Fruit fly (Drosophila melanogaster) whole organism, embryonic: ENCODE measurements around the gene kud.

ENCODE experiments used
- Adf1 ChIP-seq: fragments of 200-800 bp; sonication (Bioruptor generic); IDR thresholded peaks from 2 replicates; pipeline ENCODE4 v1.3.6; 2022; ENCODE audit warnings: missing biosample characterization, missing genetic modification characterization
- Aef1 ChIP-seq: fragments of 200-800 bp; sonication (Bioruptor generic); IDR thresholded peaks from 3 replicates; pipeline ENCODE4 v1.3.6; 2022; ENCODE audit warnings: missing biosample characterization, missing genetic modification characterization
- CG10274 ChIP-seq: fragments of 200-800 bp; sonication (Bioruptor generic); optimal IDR thresholded peaks from 3 replicates; lab custom pipeline; 2017; ENCODE audit warnings: missing biosample characterization, mild to moderate bottlenecking, missing genetic modification characterization
- CG11085 ChIP-seq: fragments of 200-800 bp; sonication (Bioruptor generic); IDR thresholded peaks from 2 replicates; pipeline ENCODE4 v1.3.6; 2022; ENCODE audit warnings: missing biosample characterization, missing genetic modification characterization
- CG11696 ChIP-seq: fragments of 200-800 bp; sonication (Bioruptor generic); IDR thresholded peaks from 2 replicates; pipeline ENCODE4 v1.3.6; 2022; ENCODE audit warnings: missing biosample characterization, missing genetic modification characterization
- CG12659 ChIP-seq: fragments of 200-800 bp; sonication (Bioruptor generic); optimal IDR thresholded peaks from 3 replicates; lab custom pipeline; 2017; ENCODE audit warnings: mild to moderate bottlenecking, missing biosample characterization, missing genetic modification reagents, missing genetic modification characterization
- CG13894 ChIP-seq: fragments of 200-800 bp; sonication (Bioruptor generic); optimal IDR thresholded peaks from 3 replicates; lab custom pipeline; 2018; ENCODE audit warnings: missing biosample characterization, mild to moderate bottlenecking, missing genetic modification characterization, moderate library complexity
- CG14441 ChIP-seq: fragments of 200-800 bp; sonication (Bioruptor generic); IDR thresholded peaks from 2 replicates; pipeline ENCODE4 v1.3.6; 2022; ENCODE audit warnings: missing biosample characterization, missing genetic modification characterization
- CG17361 ChIP-seq: fragments of 200-800 bp; sonication (Bioruptor generic); IDR thresholded peaks from 3 replicates; pipeline ENCODE4 v1.3.6; 2022; ENCODE audit warnings: missing biosample characterization, missing genetic modification characterization
- CG17829 ChIP-seq: fragments of 200-800 bp; optimal IDR thresholded peaks from 2 replicates; lab custom pipeline; 2019; ENCODE audit warnings: missing biosample characterization, mild to moderate bottlenecking, missing genetic modification characterization, moderate library complexity
- CG30020 ChIP-seq: fragments of 200-800 bp; optimal IDR thresholded peaks from 2 replicates; lab custom pipeline; 2019; ENCODE audit warnings: missing biosample characterization, mild to moderate bottlenecking, missing genetic modification characterization, moderate library complexity
- CG30403 ChIP-seq: fragments of 200-800 bp; sonication (Bioruptor generic); optimal IDR thresholded peaks from 3 replicates; lab custom pipeline; 2016; ENCODE audit warnings: missing biosample characterization, missing genetic modification characterization
- CG34224 ChIP-seq: fragments of 200-800 bp; sonication (Bioruptor generic); IDR thresholded peaks from 3 replicates; pipeline ENCODE4 v1.3.6; 2022; ENCODE audit warnings: missing biosample characterization, missing genetic modification characterization; ENCODE audit not compliant: partially characterized antibody
- CG3726 ChIP-seq: fragments of 200-800 bp; sonication (Bioruptor generic); IDR thresholded peaks from 3 replicates; pipeline ENCODE4, ENCODE4 v1.3.6; 2022; ENCODE audit warnings: missing biosample characterization, missing genetic modification characterization
- CG3995 ChIP-seq: fragments of 200-800 bp; sonication (Bioruptor generic); optimal IDR thresholded peaks from 3 replicates; lab custom pipeline; 2016; ENCODE audit warnings: missing biosample characterization, missing genetic modification characterization
- CG7839 ChIP-seq: fragments of 200-800 bp; sonication (Bioruptor generic); optimal IDR thresholded peaks from 3 replicates; lab custom pipeline; 2018; ENCODE audit warnings: missing biosample characterization, mild to moderate bottlenecking, missing genetic modification characterization, moderate library complexity
- CG8290 ChIP-seq, 3 experiments: fragments of 200-800 bp; sonication (Bioruptor generic); optimal IDR thresholded peaks; 2 replicates each; lab custom pipeline; 2016 to 2019; ENCODE audit warnings: missing biosample characterization in 3 of 3, missing genetic modification characterization in 3 of 3, mild to moderate bottlenecking in 2 of 3, moderate library complexity in 1 of 3
- CG9817 ChIP-seq: fragments of 200-800 bp; sonication (Bioruptor generic); optimal IDR thresholded peaks from 2 replicates; lab custom pipeline; 2018; ENCODE audit warnings: missing biosample characterization, mild to moderate bottlenecking, missing genetic modification characterization, moderate library complexity
- CoRest ChIP-seq: fragments of 200-800 bp; sonication (Bioruptor generic); optimal IDR thresholded peaks from 3 replicates; lab custom pipeline; 2018; ENCODE audit warnings: missing biosample characterization, mild to moderate bottlenecking, missing genetic modification characterization, moderate library complexity
- HLHmδ ChIP-seq: fragments of 200-800 bp; sonication (Bioruptor generic); optimal IDR thresholded peaks from 2 replicates; lab custom pipeline; 2018; ENCODE audit warnings: missing biosample characterization, mild to moderate bottlenecking, missing genetic modification characterization, moderate library complexity
- Lim3 ChIP-seq: fragments of 200-800 bp; sonication (Bioruptor generic); IDR thresholded peaks from 2 replicates; pipeline ENCODE4 v1.3.6; 2022; ENCODE audit warnings: missing biosample characterization, missing genetic modification characterization
- MESR4 ChIP-seq: fragments of 200-800 bp; sonication (Bioruptor generic); optimal IDR thresholded peaks from 2 replicates; lab custom pipeline; 2018; ENCODE audit warnings: missing biosample characterization, mild to moderate bottlenecking, missing genetic modification characterization, moderate library complexity
- MTF-1 ChIP-seq: fragments of 200-800 bp; sonication (Bioruptor generic); optimal IDR thresholded peaks from 2 replicates; lab custom pipeline; 2018; ENCODE audit warnings: missing biosample characterization, mild to moderate bottlenecking, missing genetic modification characterization, borderline replicate concordance
- NC2β ChIP-seq: fragments of 200-800 bp; sonication (Bioruptor generic); optimal IDR thresholded peaks from 2 replicates; lab custom pipeline; 2016; ENCODE audit warnings: missing biosample characterization, missing genetic modification characterization
- NFAT ChIP-seq: fragments of 200-800 bp; sonication (Bioruptor generic); IDR thresholded peaks from 2 replicates; pipeline ENCODE4 v1.3.6; 2022; ENCODE audit warnings: missing biosample characterization, missing genetic modification characterization
- Pdp1 ChIP-seq, 2 experiments: fragments of 200-800 bp; sonication (Bioruptor generic); optimal IDR thresholded peaks; 3 replicates each; lab custom pipeline; 2016; ENCODE audit warnings: missing biosample characterization in 2 of 2, missing genetic modification characterization in 2 of 2, mild to moderate bottlenecking in 1 of 2, moderate library complexity in 1 of 2
- Ravus ChIP-seq: fragments of 200-800 bp; sonication (Bioruptor generic); IDR thresholded peaks from 2 replicates; pipeline ENCODE4 v1.3.6; 2022; ENCODE audit warnings: missing biosample characterization, missing genetic modification characterization
- Scr ChIP-seq: fragments of 200-800 bp; sonication (Bioruptor generic); IDR thresholded peaks from 2 replicates; pipeline ENCODE4 v1.3.6; 2022; ENCODE audit warnings: missing biosample characterization, missing genetic modification characterization; ENCODE audit not compliant: partially characterized antibody
- ash1 ChIP-seq: fragments of 200-800 bp; sonication (Bioruptor generic); optimal IDR thresholded peaks from 2 replicates; lab custom pipeline; 2018; ENCODE audit warnings: missing biosample characterization, mild to moderate bottlenecking, missing genetic modification characterization
- chm ChIP-seq: fragments of 200-800 bp; sonication (Bioruptor generic); IDR thresholded peaks from 2 replicates; pipeline ENCODE4 v1.3.6; 2022; ENCODE audit warnings: missing biosample characterization, missing genetic modification characterization
- danr ChIP-seq: fragments of 200-800 bp; sonication (Bioruptor generic); IDR thresholded peaks from 2 replicates; pipeline ENCODE4 v1.3.6; 2022; ENCODE audit warnings: missing biosample characterization, missing genetic modification characterization
- dysf ChIP-seq: fragments of 200-800 bp; sonication (Bioruptor generic); IDR thresholded peaks from 3 replicates; pipeline ENCODE4 v1.3.6; 2022; ENCODE audit warnings: missing biosample characterization, missing genetic modification characterization
- ewg ChIP-seq: fragments of 200-800 bp; sonication (Bioruptor generic); optimal IDR thresholded peaks from 3 replicates; lab custom pipeline; 2017; ENCODE audit warnings: mild to moderate bottlenecking, missing biosample characterization, missing genetic modification reagents, missing genetic modification characterization
- hkb ChIP-seq, 2 experiments: fragments of 200-800 bp in 1 of 2; fragments of >200 bp in 1 of 2; sonication (Bioruptor generic) in 1 of 2; IDR thresholded peaks in 1 of 2; optimal IDR thresholded peaks in 1 of 2; 2 replicates each; pipeline versions ENCODE4 v1.3.6 to Lab custom; 2017 to 2022; ENCODE audit warnings: missing biosample characterization in 1 of 2, missing genetic modification characterization in 1 of 2
- kni ChIP-seq: fragments of 200-800 bp; sonication (Bioruptor generic); optimal IDR thresholded peaks from 3 replicates; lab custom pipeline; 2017; ENCODE audit warnings: mild to moderate bottlenecking, missing biosample characterization, missing genetic modification reagents, missing genetic modification characterization
- nau ChIP-seq: fragments of 200-800 bp; sonication (Bioruptor generic); optimal IDR thresholded peaks from 3 replicates; lab custom pipeline; 2017; ENCODE audit warnings: missing biosample characterization, mild to moderate bottlenecking, missing genetic modification characterization, missing genetic modification reagents
- pan ChIP-seq, 4 experiments: fragments of >200 bp in 3 of 4; fragments of 200-800 bp in 1 of 4; sonication (Bioruptor generic) in 1 of 4; optimal IDR thresholded peaks in 3 of 4; IDR thresholded peaks in 1 of 4; 2 replicates each; pipeline versions ENCODE4 v1.3.6 to Lab custom; 2017 to 2022; ENCODE audit warnings: missing biosample characterization in 2 of 4, missing genetic modification characterization in 2 of 4, mixed read lengths in 1 of 4
- prd ChIP-seq, 3 experiments: fragments of >200 bp in 2 of 3; fragments of 200-800 bp in 1 of 3; sonication (Bioruptor generic) in 1 of 3; optimal IDR thresholded peaks in 2 of 3; IDR thresholded peaks in 1 of 3; 2 replicates in 2 of 3; 3 replicates in 1 of 3; pipeline versions ENCODE4 v1.3.6 to Lab custom; 2017 to 2022; ENCODE audit warnings: missing biosample characterization in 1 of 3, missing genetic modification characterization in 1 of 3
- ranshi ChIP-seq: fragments of 200-800 bp; sonication (Bioruptor generic); IDR thresholded peaks from 2 replicates; pipeline ENCODE4 v1.3.6; 2022; ENCODE audit warnings: missing biosample characterization, missing genetic modification characterization
- rib ChIP-seq: fragments of 200-800 bp; sonication (Bioruptor generic); IDR thresholded peaks from 2 replicates; pipeline ENCODE4 v1.3.6; 2022; ENCODE audit warnings: missing biosample characterization, missing genetic modification characterization
- tll ChIP-seq, 2 experiments: fragments of 200-800 bp in 1 of 2; fragments of >200 bp in 1 of 2; sonication (Bioruptor generic) in 1 of 2; optimal IDR thresholded peaks; 2 replicates each; lab custom pipeline; 2017 to 2019; ENCODE audit warnings: missing biosample characterization in 2 of 2, missing genetic modification characterization in 2 of 2, mild to moderate bottlenecking in 1 of 2, moderate library complexity in 1 of 2
- unc-4 ChIP-seq: fragments of 200-800 bp; sonication (Bioruptor generic); IDR thresholded peaks from 2 replicates; pipeline ENCODE4 v1.3.6; 2022; ENCODE audit warnings: missing biosample characterization, missing genetic modification characterization; ENCODE audit not compliant: partially characterized antibody
- usp ChIP-seq: fragments of >200 bp; optimal IDR thresholded peaks from 2 replicates; lab custom pipeline; 2017; ENCODE audit warnings: missing biosample characterization, missing genetic modification characterization
- zf30C ChIP-seq: fragments of 200-800 bp; sonication (Bioruptor generic); optimal IDR thresholded peaks from 3 replicates; lab custom pipeline; 2018; ENCODE audit warnings: missing biosample characterization, mild to moderate bottlenecking, missing genetic modification characterization

kud gene

dm6 chr3L:16801499-16802452 lies 43.0 kb downstream of the kud start (continued):
- TF ChIP-seq CG17361 = peak; percentile 80
- TF ChIP-seq ewg (GFP tag; lab: Kevin White, UChicago) = peak; percentile 15
- TF ChIP-seq hkb (optimal IDR thresholded peaks at IDR 0.05; lab: Kevin White, UChicago) = no peak
- no peak; the same call in 1 of the 2 replicates for TF ChIP-seq hkb (GFP tag; IDR thresholded peaks at IDR 0.05; lab: Robert Waterston, UW)
- no peak for TF ChIP-seq usp (GFP tag; lab: Kevin White, UChicago)
- TF ChIP-seq NFAT (GFP tag; lab: Robert Waterston, UW) = no peak
- TF ChIP-seq ash1 = no peak
- no peak for TF ChIP-seq CG11085 (GFP tag; lab: Robert Waterston, UW)
- peak; percentile 67 for TF ChIP-seq dysf (GFP tag; lab: Robert Waterston, UW)
- TF ChIP-seq nau (GFP tag; lab: Kevin White, UChicago) = peak; percentile 40
- TF ChIP-seq Scr (GFP tag; lab: Robert Waterston, UW) = no peak
- TF ChIP-seq CG17829 = peak; percentile 19
- no peak for TF ChIP-seq pan (optimal IDR thresholded peaks at IDR 0.05; lab: Kevin White, UChicago)
- peak in 1 of 2 experiments; percentile 49 for TF ChIP-seq pan (GFP tag; optimal IDR thresholded peaks at IDR 0.05 in 1 of 2, IDR thresholded peaks at IDR 0.05 in 1 of 2)
- TF ChIP-seq CG12659 (GFP tag; lab: Kevin White, UChicago) = peak; percentile 56
- no peak for TF ChIP-seq HLHmδ (GFP tag; lab: Kevin White, UChicago)
- no peak for TF ChIP-seq unc-4 (GFP tag; lab: Robert Waterston, UW)
- no peak for TF ChIP-seq CG10274

- TF ChIP-seq CG3726 = no peak
- TF ChIP-seq danr (GFP tag; lab: Robert Waterston, UW) = no peak
- TF ChIP-seq CG9817 (tag; lab: Kevin White, UChicago) = no peak
- TF ChIP-seq CG13894 (tag; lab: Kevin White, UChicago) = peak; percentile 3
- TF ChIP-seq MESR4 (GFP tag; lab: Kevin White, UChicago) = peak; percentile 2
- TF ChIP-seq CG8290 (GFP tag; optimal IDR thresholded peaks at IDR 0.05; lab: Kevin White, UChicago) = no peak
- TF ChIP-seq CG8290 (tag; optimal IDR thresholded peaks at IDR 0.05; lab: Kevin White, UChicago) = peak in 1 of 2 experiments; percentile 61
- TF ChIP-seq kni (GFP tag; lab: Kevin White, UChicago) = no peak
- TF ChIP-seq Adf1 (GFP tag; lab: Robert Waterston, UW) = peak; percentile 41; the same call in 1 of the 2 replicates
- no peak for TF ChIP-seq prd (optimal IDR thresholded peaks at IDR 0.05; lab: Kevin White, UChicago)
- TF ChIP-seq prd (GFP tag; IDR thresholded peaks at IDR 0.05; lab: Robert Waterston, UW) = no peak
- TF ChIP-seq CoRest (tag; lab: Kevin White, UChicago) = no peak
- TF ChIP-seq Pdp1 (GFP tag; optimal IDR thresholded peaks at IDR 0.05; lab: Kevin White, UChicago) = peak in 1 of 2 experiments; percentile 60
- peak; percentile 56; the same call in 1 of the 2 replicates for TF ChIP-seq rib (GFP tag; lab: Robert Waterston, UW)
- no peak for TF ChIP-seq CG11696 (GFP tag; lab: Robert Waterston, UW)
- no peak for TF ChIP-seq NC2β (GFP tag; lab: Kevin White, UChicago)
- TF ChIP-seq MTF-1 (GFP tag; lab: Kevin White, UChicago) = peak; percentile 39
- TF ChIP-seq CG30020 (tag; lab: Kevin White, UChicago) = no peak
- no peak for TF ChIP-seq pan (optimal IDR thresholded peaks at IDR 0.05; lab: Kevin White, UChicago)
- peak in 1 of 2 experiments; percentile 28 for TF ChIP-seq pan (GFP tag; optimal IDR thresholded peaks at IDR 0.05 in 1 of 2, IDR thresholded peaks at IDR 0.05 in 1 of 2)
- no peak for TF ChIP-seq CG3995 (GFP tag; lab: Kevin White, UChicago)
- TF ChIP-seq CG30403 (GFP tag; lab: Kevin White, UChicago) = no peak
- TF ChIP-seq tll (GFP tag; optimal IDR thresholded peaks at IDR 0.05; lab: Kevin White, UChicago) = no peak
- no peak for TF ChIP-seq CG34224 (GFP tag; lab: Robert Waterston, UW)
- TF ChIP-seq chm (GFP tag; lab: Robert Waterston, UW) = peak; percentile 59
- TF ChIP-seq zf30C (GFP tag; lab: Kevin White, UChicago) = peak; percentile 39
- TF ChIP-seq ranshi (GFP tag; lab: Robert Waterston, UW) = no peak
- TF ChIP-seq Ravus (GFP tag; lab: Robert Waterston, UW) = no peak
- no peak for TF ChIP-seq Aef1 (GFP tag; lab: Robert Waterston, UW)
- no peak for TF ChIP-seq CG7839 (tag; lab: Kevin White, UChicago)
- no peak for TF ChIP-seq Lim3 (GFP tag; lab: Robert Waterston, UW)
- peak; percentile 29; the same call in 1 of the 2 replicates for TF ChIP-seq CG14441 (GFP tag; lab: Robert Waterston, UW)
- peak; percentile 80 for TF ChIP-seq HLHmδ (GFP tag; lab: Kevin White, UChicago)
These were observed 44.8 kb downstream of the kud start for dm6 chr3L:16800026-16800425.
